Fruit fly (Drosophila melanogaster) Kc167 (cell line): ENCODE measurements around the gene unk.

ENCODE experiments used
- Myc ChIP-seq: fragments of >200 bp; optimal IDR thresholded peaks from 2 replicates; lab custom pipeline; 2017; ENCODE audit warnings: missing external identifiers
- Sin3A ChIP-seq: fragments of >200 bp; optimal IDR thresholded peaks from 2 replicates; lab custom pipeline; 2018; ENCODE audit warnings: missing external identifiers
- h ChIP-seq: fragments of >200 bp; optimal IDR thresholded peaks from 3 replicates; lab custom pipeline; 2018; ENCODE audit warnings: missing external identifiers
- insv ChIP-seq: fragments of >200 bp; optimal IDR thresholded peaks from 3 replicates; lab custom pipeline; 2018; ENCODE audit warnings: missing external identifiers
- psq ChIP-seq: fragments of >200 bp; optimal IDR thresholded peaks from 2 replicates; lab custom pipeline; 2017; ENCODE audit warnings: missing external identifiers
- ttk ChIP-seq: sonication (Bioruptor generic); optimal IDR thresholded peaks from 2 replicates; lab custom pipeline; 2017; ENCODE audit warnings: missing external identifiers

unk gene

dm6 chr3R:23180980-23181630, 23.4 kb upstream of the unk start:
- no peak for TF ChIP-seq psq (lab: Kevin White, UChicago)

- TF ChIP-seq Sin3A (lab: Kevin White, UChicago): no peak
- no peak for TF ChIP-seq ttk (lab: Kevin White, UChicago)
- TF ChIP-seq insv: no peak
- no peak for TF ChIP-seq h (lab: Kevin White, UChicago)
- no peak for TF ChIP-seq psq (lab: Kevin White, UChicago)
- TF ChIP-seq Myc (lab: Kevin White, UChicago): no peak
These were observed 21.7 kb upstream of the unk start for dm6 chr3R:23179336-23179735.

dm6 chr3R:23178052-23178591, 20.5 kb upstream of the unk start:
- TF ChIP-seq insv: no peak
- TF ChIP-seq psq (lab: Kevin White, UChicago): no peak
- no peak for TF ChIP-seq Sin3A (lab: Kevin White, UChicago)
- no peak for TF ChIP-seq h (lab: Kevin White, UChicago)
- no peak for TF ChIP-seq Myc (lab: Kevin White, UChicago)
- no peak for TF ChIP-seq ttk (lab: Kevin White, UChicago)

dm6 chr3R:23177457-23177856, 19.8 kb upstream of the unk start:
- TF ChIP-seq psq (lab: Kevin White, UChicago): no peak

dm6 chr3R:23176445-23177087, 18.9 kb upstream of the unk start:
- TF ChIP-seq insv: no peak
- no peak for TF ChIP-seq psq (lab: Kevin White, UChicago)
- no peak for TF ChIP-seq Sin3A (lab: Kevin White, UChicago)
- TF ChIP-seq h (lab: Kevin White, UChicago): no peak
- TF ChIP-seq Myc (lab: Kevin White, UChicago): no peak
- no peak for TF ChIP-seq ttk (lab: Kevin White, UChicago)

- TF ChIP-seq Myc (lab: Kevin White, UChicago): no peak
- no peak for TF ChIP-seq ttk (lab: Kevin White, UChicago)
- TF ChIP-seq insv: no peak
- TF ChIP-seq Sin3A (lab: Kevin White, UChicago): no peak
- TF ChIP-seq h (lab: Kevin White, UChicago): no peak
- no peak for TF ChIP-seq psq (lab: Kevin White, UChicago)
These were observed 17.7 kb upstream of the unk start for dm6 chr3R:23175376-23175775.

dm6 chr3R:23174739-23175138, 17.1 kb upstream of the unk start:
- TF ChIP-seq Sin3A (lab: Kevin White, UChicago) (no peak), ttk (lab: Kevin White, UChicago) (no peak), insv (no peak)

dm6 chr3R:23173393-23173981, 15.8 kb upstream of the unk start, which contains the start of gene CG46310:
CG46310 (plus strand) TSS chr3R:23173873.
- TF ChIP-seq psq (lab: Kevin White, UChicago): no peak
- no peak for TF ChIP-seq ttk (lab: Kevin White, UChicago)
- TF ChIP-seq Myc (lab: Kevin White, UChicago): no peak
- TF ChIP-seq insv: no peak
- no peak for TF ChIP-seq h (lab: Kevin White, UChicago)
- no peak for TF ChIP-seq Sin3A (lab: Kevin White, UChicago)

dm6 chr3R:23171867-23172266, 14.2 kb upstream of the unk start:
- TF ChIP-seq ttk (lab: Kevin White, UChicago): no peak
- no peak for TF ChIP-seq h (lab: Kevin White, UChicago)
- TF ChIP-seq Myc (lab: Kevin White, UChicago): no peak
- no peak for TF ChIP-seq insv
- TF ChIP-seq Sin3A (lab: Kevin White, UChicago): no peak
- no peak for TF ChIP-seq psq (lab: Kevin White, UChicago)

- TF ChIP-seq insv: no peak
- no peak for TF ChIP-seq Myc (lab: Kevin White, UChicago)
- TF ChIP-seq psq (lab: Kevin White, UChicago): no peak
- TF ChIP-seq h (lab: Kevin White, UChicago): no peak
- no peak for TF ChIP-seq Sin3A (lab: Kevin White, UChicago)
These were observed 12.7 kb upstream of the unk start for dm6 chr3R:23170335-23170734.

- TF ChIP-seq Sin3A (lab: Kevin White, UChicago) (no peak), ttk (lab: Kevin White, UChicago) (no peak), Myc (lab: Kevin White, UChicago) (no peak), insv (no peak), psq (lab: Kevin White, UChicago) (no peak), h (lab: Kevin White, UChicago) (no peak)
These were observed 10.1 kb upstream of the unk start, which contains the start of gene Irk1 for dm6 chr3R:23167507-23168324. Irk1 (plus strand) TSS chr3R:23168317.
